Worm (Caenorhabditis elegans): ENCODE results near the gene C15C8.8.

DNA sequence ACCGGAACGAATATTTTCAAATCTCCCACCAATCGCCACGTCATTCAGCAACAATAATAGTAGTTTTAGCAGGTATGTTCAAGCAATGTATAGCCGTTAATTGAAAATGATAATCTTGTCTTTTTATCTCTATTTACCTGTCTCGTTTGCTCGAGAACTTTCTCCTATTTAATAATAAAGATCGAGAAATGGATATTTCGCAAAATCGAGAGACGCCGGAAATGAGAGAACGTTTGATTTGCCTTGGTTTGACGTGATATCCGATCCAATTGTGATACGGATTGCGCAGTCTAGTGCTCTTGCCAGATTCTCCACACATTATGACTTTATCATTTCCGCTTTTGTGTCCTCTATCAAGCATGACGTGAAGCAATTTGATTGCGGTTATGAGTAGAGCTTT is 21.5 kb upstream of the C15C8.8 start:
- no peak for TF ChIP-seq fkh-10 (GFP tag; optimal IDR thresholded peaks at IDR 0.05)
- TF ChIP-seq tlp-1 (tag; optimal IDR thresholded peaks at IDR 0.05): no peak
- TF ChIP-seq lin-13 (GFP tag; optimal IDR thresholded peaks at IDR 0.05): no peak
- no peak for TF ChIP-seq ceh-82 (tag; optimal IDR thresholded peaks at IDR 0.05)
- no peak for TF ChIP-seq ztf-11 (tag; optimal IDR thresholded peaks at IDR 0.05)
- TF ChIP-seq nhr-12 (tag; optimal IDR thresholded peaks at IDR 0.05): no peak
- no peak for TF ChIP-seq nhr-11 (tag; optimal IDR thresholded peaks at IDR 0.05)
- no peak for TF ChIP-seq snpc-4 (tag; optimal IDR thresholded peaks at IDR 0.05)
- TF ChIP-seq alr-1 (tag; optimal IDR thresholded peaks at IDR 0.05; ENCODE audit: borderline replicate concordance): no peak

All from whole organism, L1 larva.